Fruit fly (Drosophila melanogaster): ENCODE results near the gene bel.

The bel gene

DNA sequence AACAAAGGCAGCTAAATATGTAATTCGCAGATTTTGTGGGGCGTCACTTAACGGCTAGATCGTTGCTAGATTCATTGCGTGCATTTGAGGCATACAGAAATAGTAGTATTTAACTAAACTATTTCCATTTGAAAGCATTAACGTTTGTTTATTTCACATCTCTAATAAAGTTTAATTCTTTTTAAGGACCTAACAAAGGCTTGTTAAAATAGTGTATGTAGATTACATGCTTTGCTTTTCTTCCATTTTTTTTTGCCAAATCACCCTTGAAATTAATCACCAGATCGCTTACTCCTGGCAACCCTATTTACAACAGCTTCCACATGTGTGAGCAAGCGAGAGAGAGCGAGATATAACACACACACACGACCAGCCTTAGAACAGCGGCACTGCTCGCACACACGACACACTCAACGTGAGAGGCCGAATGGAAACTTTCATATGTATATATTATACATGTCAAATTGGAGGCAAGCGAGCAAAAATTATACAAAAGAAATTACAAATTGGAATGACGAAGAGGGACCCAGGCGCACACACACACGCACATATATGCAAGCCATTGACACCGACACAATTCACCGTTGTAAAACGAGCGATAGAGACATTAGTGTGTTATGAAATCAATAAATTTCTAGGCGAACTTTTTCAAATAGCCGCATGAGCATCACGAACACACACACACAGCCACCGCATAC, 1.2 kb downstream of the bel start (continued):
- TF ChIP-seq CG10959 (GFP tag; IDR thresholded peaks at IDR 0.05) (no peak), CG32772 (GFP tag; IDR thresholded peaks at IDR 0.05) (peak; percentile 50; the same call in 1 of the 2 replicates), Trl (optimal IDR thresholded peaks at IDR 0.05) (peak; percentile 26 to 34), Trl (GFP tag; optimal IDR thresholded peaks at IDR 0.05) (peak; percentile 53), CG4404 (GFP tag; IDR thresholded peaks at IDR 0.05) (no peak), abd-A (tag; optimal IDR thresholded peaks at IDR 0.05) (peak; percentile 88), CG7987 (GFP tag; optimal IDR thresholded peaks at IDR 0.05) (peak; percentile 37), Lhr (GFP tag; optimal IDR thresholded peaks at IDR 0.05) (no peak), CG4328 (GFP tag; optimal IDR thresholded peaks at IDR 0.05) (peak; percentile 47), Dp (GFP tag; optimal IDR thresholded peaks at IDR 0.05) (no peak), disco-r (GFP tag; optimal IDR thresholded peaks at IDR 0.05) (peak; percentile 31), CG31224 (GFP tag; IDR thresholded peaks at IDR 0.05) (peak; percentile 36; the same call in 1 of the 2 replicates), nau (GFP tag; optimal IDR thresholded peaks at IDR 0.05) (no peak), CG31388 (GFP tag; optimal IDR thresholded peaks at IDR 0.05) (peak; percentile 11), Hr39 (optimal IDR thresholded peaks at IDR 0.05) (no peak), en (GFP tag; optimal IDR thresholded peaks at IDR 0.05) (no peak), Hr3 (GFP tag; optimal IDR thresholded peaks at IDR 0.05) (peak; percentile 37), hth (optimal IDR thresholded peaks at IDR 0.05) (no peak), HHEX (GFP tag; optimal IDR thresholded peaks at IDR 0.05) (peak; percentile 69), Eip74EF (GFP tag; optimal IDR thresholded peaks at IDR 0.05) (peak in 1 of 2 experiments; percentile 32), CG6765 (GFP tag; optimal IDR thresholded peaks at IDR 0.05) (no peak), al (GFP tag; IDR thresholded peaks at IDR 0.05) (no peak), zen (tag; optimal IDR thresholded peaks at IDR 0.05) (peak; percentile 44), CG15011 (GFP tag; optimal IDR thresholded peaks at IDR 0.05) (peak; percentile 52), Neu2 (GFP tag; optimal IDR thresholded peaks at IDR 0.05; ENCODE audit: borderline replicate concordance) (no peak), ERR (GFP tag; optimal IDR thresholded peaks at IDR 0.05) (peak; percentile 19), Fer1 (GFP tag; optimal IDR thresholded peaks at IDR 0.05) (peak; percentile 58), her (GFP tag; optimal IDR thresholded peaks at IDR 0.05) (peak; percentile 52), CG1024 (GFP tag; IDR thresholded peaks at IDR 0.05) (no peak), CG13624 (GFP tag; optimal IDR thresholded peaks at IDR 0.05) (peak; percentile 59), Meics (GFP tag; optimal IDR thresholded peaks at IDR 0.05) (peak; percentile 75), CG32532 (GFP tag; IDR thresholded peaks at IDR 0.05) (peak; percentile 71), dysf (GFP tag; IDR thresholded peaks at IDR 0.05) (peak; percentile 63), eyg (GFP tag; optimal IDR thresholded peaks at IDR 0.05) (no peak), nom (GFP tag; optimal IDR thresholded peaks at IDR 0.05) (peak; percentile 40), dan (GFP tag; IDR thresholded peaks at IDR 0.05) (no peak), CHES-1-like (GFP tag; optimal IDR thresholded peaks at IDR 0.05) (peak; percentile 61), pb (GFP tag; optimal IDR thresholded peaks at IDR 0.05) (no peak), CG4820 (GFP tag; optimal IDR thresholded peaks at IDR 0.05) (no peak), CG4707 (GFP tag; optimal IDR thresholded peaks at IDR 0.05) (peak; percentile 37), nmo (GFP tag; optimal IDR thresholded peaks at IDR 0.05) (peak; percentile 45), sens-2 (GFP tag; IDR thresholded peaks at IDR 0.05) (0 out of 2 replicates have a peak, but pooled peaks have one; percentile 16), Sox102F (GFP tag; optimal IDR thresholded peaks at IDR 0.05) (peak; percentile 61), CG43689 (GFP tag; IDR thresholded peaks at IDR 0.05) (no peak), Dip2 (GFP tag; IDR thresholded peaks at IDR 0.05) (no peak), CG15601 (tag; optimal IDR thresholded peaks at IDR 0.05) (peak; percentile 59), zf30C (GFP tag; optimal IDR thresholded peaks at IDR 0.05) (no peak), mld (GFP tag; IDR thresholded peaks at IDR 0.05; ENCODE audit: partially characterized antibody) (no peak), Nf-YB (GFP tag; optimal IDR thresholded peaks at IDR 0.05) (peak; percentile 7), CG18262 (tag; optimal IDR thresholded peaks at IDR 0.05) (peak; percentile 27)
